Fruit fly (Drosophila melanogaster): ENCODE measurements around the gene Not10.

Not10 gene

dm6 chr3R:12630369-12630768, at the start of gene Not10:
Not10 (plus strand) TSS chr3R:12630647.
- TF ChIP-seq CG1620 (GFP tag; optimal IDR thresholded peaks at IDR 0.05) (no peak), kay (GFP tag; ENCODE audit: borderline replicate concordance) (peak; percentile 71), Hr96 (GFP tag; optimal IDR thresholded peaks at IDR 0.05) (no peak), toe (GFP tag; optimal IDR thresholded peaks at IDR 0.05) (peak; percentile 43), CG7045 (GFP tag; optimal IDR thresholded peaks at IDR 0.05) (no peak), CG12768 (GFP tag; optimal IDR thresholded peaks at IDR 0.05) (no peak), bab1 (GFP tag; optimal IDR thresholded peaks at IDR 0.05) (peak; percentile 59), CG5204 (GFP tag; optimal IDR thresholded peaks at IDR 0.05) (no peak), Mnt (GFP tag; optimal IDR thresholded peaks at IDR 0.05) (peak; percentile 13), CG7101 (tag; optimal IDR thresholded peaks at IDR 0.05) (peak; percentile 61), tj (GFP tag; optimal IDR thresholded peaks at IDR 0.05) (peak; percentile 8), cnc (optimal IDR thresholded peaks at IDR 0.05) (no peak), CG14711 (tag; optimal IDR thresholded peaks at IDR 0.05) (peak; percentile 57), Clk (GFP tag; optimal IDR thresholded peaks at IDR 0.05) (no peak), ovo (GFP tag; optimal IDR thresholded peaks at IDR 0.05) (peak; percentile 0), pad (GFP tag; optimal IDR thresholded peaks at IDR 0.05) (peak; percentile 7), CG11617 (GFP tag; optimal IDR thresholded peaks at IDR 0.05) (peak; percentile 17), cic (GFP tag; optimal IDR thresholded peaks at IDR 0.05) (no peak), Crg-1 (GFP tag; optimal IDR thresholded peaks at IDR 0.05) (peak; percentile 50), CG33017 (tag; optimal IDR thresholded peaks at IDR 0.05) (peak; percentile 41)

- TF ChIP-seq CG12768 (GFP tag; optimal IDR thresholded peaks at IDR 0.05), result no peak
- TF ChIP-seq toe (GFP tag; optimal IDR thresholded peaks at IDR 0.05), result no peak
- no peak for TF ChIP-seq Clk (GFP tag; optimal IDR thresholded peaks at IDR 0.05)
- no peak for TF ChIP-seq CG1620 (GFP tag; optimal IDR thresholded peaks at IDR 0.05)
- TF ChIP-seq Hr96 (GFP tag; optimal IDR thresholded peaks at IDR 0.05), result no peak
- no peak for TF ChIP-seq tj (GFP tag; optimal IDR thresholded peaks at IDR 0.05)
- TF ChIP-seq Mnt (GFP tag; optimal IDR thresholded peaks at IDR 0.05), result no peak
- TF ChIP-seq kay (GFP tag; ENCODE audit: borderline replicate concordance), result no peak
- TF ChIP-seq pad (GFP tag; optimal IDR thresholded peaks at IDR 0.05), result no peak
- TF ChIP-seq ovo (GFP tag; optimal IDR thresholded peaks at IDR 0.05), result no peak
These were observed 38.8 kb upstream of the Not10 start for dm6 chr3R:12591672-12592071.

- TF ChIP-seq CG5204 (GFP tag; optimal IDR thresholded peaks at IDR 0.05), result no peak
- peak; percentile 37 for TF ChIP-seq CG12768 (GFP tag; optimal IDR thresholded peaks at IDR 0.05)
- no peak for TF ChIP-seq Clk (GFP tag; optimal IDR thresholded peaks at IDR 0.05)
These were observed 35.1 kb upstream of the Not10 start, which contains the start of gene Octbeta2R for dm6 chr3R:12595187-12595889. Octbeta2R (minus strand) TSS chr3R:12595725.

- no peak for TF ChIP-seq ovo (GFP tag; optimal IDR thresholded peaks at IDR 0.05)
These were observed 34.6 kb upstream of the Not10 start for dm6 chr3R:12595890-12596215.

dm6 chr3R:12611973-12612372, 18.5 kb upstream of the Not10 start:
- TF ChIP-seq CG12768 (GFP tag; optimal IDR thresholded peaks at IDR 0.05) (no peak), CG5204 (GFP tag; optimal IDR thresholded peaks at IDR 0.05) (no peak), CG1620 (GFP tag; optimal IDR thresholded peaks at IDR 0.05) (no peak), CG33017 (tag; optimal IDR thresholded peaks at IDR 0.05) (no peak), CG14711 (tag; optimal IDR thresholded peaks at IDR 0.05) (no peak), Clk (GFP tag; optimal IDR thresholded peaks at IDR 0.05) (no peak), Mnt (GFP tag; optimal IDR thresholded peaks at IDR 0.05) (no peak), ovo (GFP tag; optimal IDR thresholded peaks at IDR 0.05) (no peak), kay (GFP tag; ENCODE audit: borderline replicate concordance) (no peak), CG7045 (GFP tag; optimal IDR thresholded peaks at IDR 0.05) (no peak), Crg-1 (GFP tag; optimal IDR thresholded peaks at IDR 0.05) (no peak), cnc (optimal IDR thresholded peaks at IDR 0.05) (no peak), CG7101 (tag; optimal IDR thresholded peaks at IDR 0.05) (no peak), pad (GFP tag; optimal IDR thresholded peaks at IDR 0.05) (no peak), cic (GFP tag; optimal IDR thresholded peaks at IDR 0.05) (no peak), toe (GFP tag; optimal IDR thresholded peaks at IDR 0.05) (no peak), tj (GFP tag; optimal IDR thresholded peaks at IDR 0.05) (no peak), bab1 (GFP tag; optimal IDR thresholded peaks at IDR 0.05) (no peak), CG11617 (GFP tag; optimal IDR thresholded peaks at IDR 0.05) (no peak), Hr96 (GFP tag; optimal IDR thresholded peaks at IDR 0.05) (no peak)

- TF ChIP-seq CG14711 (tag; optimal IDR thresholded peaks at IDR 0.05) (no peak), CG12768 (GFP tag; optimal IDR thresholded peaks at IDR 0.05) (no peak), Mnt (GFP tag; optimal IDR thresholded peaks at IDR 0.05) (no peak), CG1620 (GFP tag; optimal IDR thresholded peaks at IDR 0.05) (no peak), pad (GFP tag; optimal IDR thresholded peaks at IDR 0.05) (no peak), cnc (optimal IDR thresholded peaks at IDR 0.05) (no peak), CG11617 (GFP tag; optimal IDR thresholded peaks at IDR 0.05) (no peak), ovo (GFP tag; optimal IDR thresholded peaks at IDR 0.05) (no peak), CG7101 (tag; optimal IDR thresholded peaks at IDR 0.05) (no peak), cic (GFP tag; optimal IDR thresholded peaks at IDR 0.05) (no peak), Crg-1 (GFP tag; optimal IDR thresholded peaks at IDR 0.05) (no peak), Hr96 (GFP tag; optimal IDR thresholded peaks at IDR 0.05) (no peak), CG5204 (GFP tag; optimal IDR thresholded peaks at IDR 0.05) (no peak), Clk (GFP tag; optimal IDR thresholded peaks at IDR 0.05) (no peak), CG33017 (tag; optimal IDR thresholded peaks at IDR 0.05) (no peak), tj (GFP tag; optimal IDR thresholded peaks at IDR 0.05) (no peak), bab1 (GFP tag; optimal IDR thresholded peaks at IDR 0.05) (no peak), kay (GFP tag; ENCODE audit: borderline replicate concordance) (no peak), CG7045 (GFP tag; optimal IDR thresholded peaks at IDR 0.05) (no peak)
These were observed 14.9 kb upstream of the Not10 start for dm6 chr3R:12615553-12615952.

All from whole organism, adult.